Worm (Caenorhabditis elegans) whole organism, L1 larva: ENCODE results near the gene T07A5.7.

ENCODE experiments used
- ama-1 ChIP-seq: fragments of 150-350 bp; optimal IDR thresholded peaks from 2 replicates; lab custom pipeline; 2014
- egl-27 ChIP-seq, 2 experiments: fragments of 150-350 bp in 1 of 2; sonication (generic microtip); optimal IDR thresholded peaks; 3 replicates each; lab custom pipeline; 2017 to 2018; ENCODE audit warnings: missing biosample characterization in 2 of 2, missing genetic modification characterization in 2 of 2, missing genetic modification reagents in 2 of 2
- lsy-2 ChIP-seq, 2 experiments: fragments of 150-350 bp; optimal IDR thresholded peaks; 2 replicates each; lab custom pipeline; 2014; ENCODE audit warnings: missing biosample characterization in 2 of 2, missing genetic modification characterization in 2 of 2
- nhr-12 ChIP-seq: sonication (generic microtip); optimal IDR thresholded peaks from 2 replicates; lab custom pipeline; 2017; ENCODE audit warnings: missing biosample characterization, missing genetic modification characterization
- nhr-85 ChIP-seq: sonication (generic microtip); peaks from one replicate; lab custom pipeline; 2016; ENCODE audit warnings: missing genetic modification characterization, inconsistent platforms, missing compliant biosample characterization
- pqm-1 ChIP-seq: sonication (generic microtip); optimal IDR thresholded peaks from 3 replicates; lab custom pipeline; 2017; ENCODE audit warnings: missing biosample characterization, missing genetic modification characterization
- sox-4 ChIP-seq: sonication (generic microtip); optimal IDR thresholded peaks from 2 replicates; lab custom pipeline; 2016; ENCODE audit warnings: missing genetic modification characterization, missing compliant biosample characterization
- sptf-1 ChIP-seq: fragments of 150-350 bp; optimal IDR thresholded peaks from 2 replicates; lab custom pipeline; 2014; ENCODE audit warnings: missing biosample characterization, missing genetic modification characterization

- TF ChIP-seq lsy-2 (tag; optimal IDR thresholded peaks at IDR 0.05; lab: Kevin White, UChicago) (peak in 1 of 2 experiments; percentile 21), sox-4 (tag; lab: Kevin White, UChicago) (no peak), nhr-12 (no peak), sptf-1 (tag; lab: Kevin White, UChicago) (no peak), egl-27 (tag; optimal IDR thresholded peaks at IDR 0.05; lab: Kevin White, UChicago) (no peak), pqm-1 (tag; lab: Kevin White, UChicago) (no peak), nhr-85 (tag; lab: Kevin White, UChicago) (peak; percentile 96), ama-1 (peak; percentile 44)
These were observed 26.7 kb upstream of the T07A5.7 start, which contains the start of gene ttr-15 for ce11 chrIII:10337508-10338166.
